Fruit fly (Drosophila melanogaster) whole organism, prepupa: Measurements from ENCODE around the gene CG11601.

Experiments used
- Ets96B ChIP-seq: fragments of 200-800 bp; optimal IDR thresholded peaks from 2 replicates; lab custom pipeline; 2019; ENCODE audit warnings: missing biosample characterization, mild to moderate bottlenecking, missing genetic modification characterization, moderate library complexity
- salr ChIP-seq, 2 experiments: fragments of 200-800 bp; sonication (Bioruptor generic); optimal IDR thresholded peaks; 3 replicates each; lab custom pipeline; 2016 to 2018; ENCODE audit warnings: missing biosample characterization in 2 of 2, missing genetic modification characterization in 2 of 2, mild to moderate bottlenecking in 1 of 2

dm6 chr2L:277122-277671 is 5.9 kb downstream of the CG11601 start, which contains the start of gene smo:
- TF ChIP-seq Ets96B (tag; lab: Kevin White, UChicago) (no peak), salr (GFP tag; optimal IDR thresholded peaks at IDR 0.05; lab: Kevin White, UChicago) (no peak)
